Worm (Caenorhabditis elegans): ENCODE results near the gene smc-4.

- TF ChIP-seq ref-1 (GFP tag; conservative IDR thresholded peaks at IDR 0.05) (no peak), cog-1 (tag; optimal IDR thresholded peaks at IDR 0.05) (no peak), T22C8.4 (GFP tag; IDR thresholded peaks at IDR 0.05) (no peak), flt-1 (GFP tag; IDR thresholded peaks at IDR 0.05) (no peak), ztf-23 (GFP tag; IDR thresholded peaks at IDR 0.05) (no peak), klf-2 (GFP tag; conservative IDR thresholded peaks at IDR 0.05) (no peak)
Measured at ce11 chrIII:4584068-4584566, 3.2 kb upstream of the smc-4 start, which contains the start of gene F35G12.5.
